Worm (Caenorhabditis elegans): ENCODE data around the gene str-112.

str-112 gene

DNA sequence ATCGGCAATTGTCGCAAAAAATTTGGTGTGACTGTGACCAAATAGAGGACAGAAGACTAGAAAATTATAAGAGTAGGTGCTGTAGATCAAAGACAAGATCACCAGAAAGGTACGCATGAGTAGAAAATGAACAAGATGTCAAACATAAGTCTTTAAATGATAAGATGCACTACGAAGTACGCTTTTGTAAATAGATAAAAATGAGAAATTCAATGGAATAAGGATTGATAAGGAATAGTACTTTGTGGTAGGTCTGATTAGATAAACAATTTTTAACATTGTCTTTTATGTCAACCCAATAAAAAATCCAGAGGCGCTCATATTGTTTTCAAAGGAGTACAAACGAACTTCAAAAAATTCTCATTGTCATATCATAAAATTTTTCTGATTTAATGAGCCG, 12.3 kb upstream of the str-112 start, which contains the start of gene F10D2.8:
TSS of gene F10D2.8 (minus strand) at position 145 of the 400 bp plus-strand sequence.
- TF ChIP-seq R02D3.7 (tag; optimal IDR thresholded peaks at IDR 0.05): no peak
- peak; percentile 6 for TF ChIP-seq gmeb-1 (tag; optimal IDR thresholded peaks at IDR 0.05)
- no peak for TF ChIP-seq lin-13 (GFP tag; optimal IDR thresholded peaks at IDR 0.05)
- TF ChIP-seq fos-1 (tag; optimal IDR thresholded peaks at IDR 0.05): peak; percentile 77

DNA sequence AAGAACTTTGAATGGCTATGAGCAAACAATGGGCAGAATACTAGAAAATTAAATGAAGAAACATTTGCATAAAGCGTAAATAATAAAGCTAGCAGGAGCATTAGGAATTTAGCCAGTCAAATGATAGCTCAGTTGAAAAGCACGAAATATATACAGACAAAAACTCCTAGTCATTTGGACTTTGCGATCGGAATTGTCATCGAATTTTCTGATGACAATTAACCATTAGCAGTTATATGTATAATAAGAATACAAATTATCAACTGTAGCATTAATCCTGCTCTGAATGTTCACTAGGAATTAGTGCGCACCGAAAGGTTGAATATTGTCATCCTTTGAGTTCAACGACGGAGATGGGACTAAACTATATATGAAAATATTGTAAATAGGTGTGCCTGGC, 9.2 kb upstream of the str-112 start, which contains the start of gene ugt-38:
TSS of gene ugt-38 (minus strand) at position 101 of the 400 bp plus-strand sequence.
- TF ChIP-seq elt-1 (tag; optimal IDR thresholded peaks at IDR 0.05) (no peak), ceh-16 (tag; optimal IDR thresholded peaks at IDR 0.05) (no peak), nhr-25 (tag; optimal IDR thresholded peaks at IDR 0.05) (no peak)

DNA sequence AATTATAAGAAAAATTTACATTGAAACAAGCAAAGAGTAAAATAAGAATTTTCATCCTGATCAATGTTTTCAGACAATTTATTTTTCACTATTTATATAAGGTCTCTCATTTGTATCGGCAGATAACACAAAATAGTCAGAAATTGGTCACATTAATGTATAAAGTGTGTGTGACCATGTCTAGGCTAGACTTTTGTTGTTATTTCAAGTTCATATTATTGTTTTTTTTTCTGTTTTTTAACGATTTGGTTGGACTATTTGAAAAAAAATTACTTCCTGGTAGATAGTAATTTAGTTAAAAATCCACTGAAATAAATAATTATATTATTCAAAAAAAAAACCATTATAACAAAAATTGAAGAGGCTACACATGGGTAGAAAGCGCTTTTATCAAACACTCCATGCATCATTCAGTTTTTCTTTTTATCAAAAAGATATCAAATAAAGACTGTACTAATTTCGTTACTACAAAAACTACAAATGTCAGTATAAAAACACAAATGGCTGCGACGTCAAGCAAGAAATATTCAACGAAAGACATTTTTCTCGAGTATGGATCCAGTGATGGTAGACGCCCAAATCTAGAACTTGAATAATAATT, 7.1 kb upstream of the str-112 start, which contains the start of gene ugt-37:
TSS of gene ugt-37 (minus strand) at position 69 of the 601 bp plus-strand sequence.
- TF ChIP-seq Y55F3AM.14 (GFP tag; optimal IDR thresholded peaks at IDR 0.05) (no peak), ztf-1 (GFP tag; conservative IDR thresholded peaks at IDR 0.05) (no peak), crh-2 (tag; optimal IDR thresholded peaks at IDR 0.05) (no peak), elt-1 (tag; optimal IDR thresholded peaks at IDR 0.05) (no peak), blmp-1 (tag; optimal IDR thresholded peaks at IDR 0.05; ENCODE audit: insufficient read depth) (no peak), fos-1 (tag; optimal IDR thresholded peaks at IDR 0.05) (no peak), elt-3 (tag; optimal IDR thresholded peaks at IDR 0.05) (no peak), dmd-4 (tag; optimal IDR thresholded peaks at IDR 0.05) (no peak), lin-11 (tag; optimal IDR thresholded peaks at IDR 0.05) (no peak), egl-27 (tag; optimal IDR thresholded peaks at IDR 0.05) (no peak), ZK546.5 (tag; optimal IDR thresholded peaks at IDR 0.05) (no peak), alr-1 (tag; optimal IDR thresholded peaks at IDR 0.05) (no peak), nhr-10 (tag; optimal IDR thresholded peaks at IDR 0.05) (no peak), mbf-1 (tag; optimal IDR thresholded peaks at IDR 0.05) (no peak), nhr-77 (tag; optimal IDR thresholded peaks at IDR 0.05) (no peak), nhr-129 (tag; optimal IDR thresholded peaks at IDR 0.05) (no peak), F13H6.1 (tag; optimal IDR thresholded peaks at IDR 0.05) (no peak), aly-2 (tag; optimal IDR thresholded peaks at IDR 0.05) (no peak), snpc-4 (tag; optimal IDR thresholded peaks at IDR 0.05) (no peak)

DNA sequence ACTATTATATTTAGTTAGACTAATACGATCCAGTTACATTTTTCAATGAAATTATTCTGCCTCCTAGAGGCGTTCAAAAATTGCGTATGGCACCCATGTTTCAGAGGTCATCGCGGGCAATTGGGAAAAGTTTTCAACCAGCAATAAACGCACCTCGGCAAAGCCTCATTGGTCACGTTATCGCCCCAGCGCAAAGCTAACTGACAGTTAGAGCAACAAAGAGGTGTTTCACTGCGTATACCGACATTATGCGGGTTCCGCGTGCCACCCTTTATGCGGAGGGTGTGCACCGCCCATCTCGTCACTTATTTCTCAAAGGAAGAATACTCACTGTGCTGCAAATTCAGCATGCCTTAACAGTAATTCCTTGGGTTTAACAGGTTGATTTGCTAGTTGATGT, 4.4 kb upstream of the str-112 start:
- peak; percentile 87 for TF ChIP-seq snpc-4 (tag; optimal IDR thresholded peaks at IDR 0.05)
- no peak for TF ChIP-seq alr-1 (tag; optimal IDR thresholded peaks at IDR 0.05)
- TF ChIP-seq fos-1 (tag; optimal IDR thresholded peaks at IDR 0.05): peak; percentile 11

DNA sequence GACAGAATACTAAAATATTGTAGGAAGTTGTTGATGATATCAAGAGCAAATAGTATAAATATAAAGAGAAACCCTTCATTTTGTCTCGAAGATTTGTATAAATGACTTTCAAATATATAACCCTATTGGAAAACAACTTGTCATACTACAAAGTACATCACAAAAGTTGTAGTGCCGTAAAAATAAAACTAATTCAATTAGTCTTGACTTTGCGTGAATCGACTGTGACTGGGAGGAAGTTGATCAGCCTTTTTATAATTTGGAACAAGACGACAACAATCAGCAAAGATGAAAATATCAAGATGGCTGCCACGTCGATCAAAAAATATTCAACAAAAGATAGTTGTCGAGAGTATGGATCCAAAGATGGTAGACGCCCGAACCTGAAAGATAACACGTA, 3.6 kb upstream of the str-112 start, which contains the start of gene ugt-40:
TSS of gene ugt-40 (minus strand) at position 101 of the 400 bp plus-strand sequence.
- no peak for TF ChIP-seq ceh-82 (tag; optimal IDR thresholded peaks at IDR 0.05)
- TF ChIP-seq nhr-25 (tag; optimal IDR thresholded peaks at IDR 0.05): no peak
- no peak for TF ChIP-seq nhr-10 (tag; optimal IDR thresholded peaks at IDR 0.05)
- no peak for TF ChIP-seq F13H6.1 (tag; optimal IDR thresholded peaks at IDR 0.05)
- TF ChIP-seq mdl-1 (tag; optimal IDR thresholded peaks at IDR 0.05): no peak
- TF ChIP-seq lin-13 (GFP tag; optimal IDR thresholded peaks at IDR 0.05): no peak
- TF ChIP-seq nhr-21 (tag; optimal IDR thresholded peaks at IDR 0.05): no peak
- no peak for TF ChIP-seq skn-1 (tag; optimal IDR thresholded peaks at IDR 0.05)
- no peak for TF ChIP-seq ceh-16 (tag; optimal IDR thresholded peaks at IDR 0.05)
- TF ChIP-seq gmeb-1 (tag; optimal IDR thresholded peaks at IDR 0.05): no peak

DNA sequence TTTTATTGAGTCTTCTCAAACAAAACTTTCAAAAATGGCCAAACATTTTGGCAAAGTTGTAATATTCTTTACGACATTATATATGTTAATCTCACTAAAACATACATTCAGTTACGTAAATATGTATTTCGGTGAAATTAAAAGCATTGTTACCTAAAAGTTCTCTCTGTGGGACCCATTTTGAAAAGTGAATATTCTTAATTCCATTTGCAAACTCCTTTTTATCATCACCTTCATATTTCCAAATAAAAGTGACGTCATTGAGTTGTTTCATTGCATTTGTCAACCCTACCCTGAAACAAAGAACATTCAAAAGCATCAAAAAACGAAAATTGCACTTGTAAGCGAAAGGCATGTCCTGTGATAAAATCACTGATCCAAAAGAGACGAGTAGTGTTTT, 2.1 kb upstream of the str-112 start:
- TF ChIP-seq sma-9 (GFP tag; optimal IDR thresholded peaks at IDR 0.05) (peak; percentile 24), sma-9 (tag; optimal IDR thresholded peaks at IDR 0.05) (no peak), lin-39 (tag; optimal IDR thresholded peaks at IDR 0.05) (no peak)

DNA sequence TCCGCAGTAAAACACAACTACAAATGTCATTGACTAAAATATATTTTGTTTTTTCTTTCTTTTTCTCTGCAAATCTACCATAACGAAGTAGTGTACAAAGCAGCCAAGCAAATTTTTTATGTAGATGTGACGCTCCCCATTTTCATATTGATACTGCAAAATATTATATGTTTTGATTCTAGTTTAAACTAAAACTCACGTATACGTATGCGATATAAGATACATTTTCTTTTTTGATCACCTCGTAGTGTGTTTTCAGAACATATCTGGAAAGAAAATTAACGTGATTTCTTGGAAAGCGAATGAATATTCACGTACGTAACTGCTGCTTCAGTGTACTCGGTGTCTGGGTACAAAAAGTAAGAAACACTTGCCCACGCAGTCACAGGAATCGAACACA, 1.4 kb downstream of the str-112 start:
- TF ChIP-seq gmeb-1 (tag; optimal IDR thresholded peaks at IDR 0.05) (no peak), skn-1 (tag; optimal IDR thresholded peaks at IDR 0.05) (no peak), crh-2 (tag; optimal IDR thresholded peaks at IDR 0.05) (no peak), nhr-25 (tag; optimal IDR thresholded peaks at IDR 0.05) (no peak), ceh-16 (tag; optimal IDR thresholded peaks at IDR 0.05) (no peak), Y55F3AM.14 (GFP tag; optimal IDR thresholded peaks at IDR 0.05) (no peak), elt-3 (tag; optimal IDR thresholded peaks at IDR 0.05) (no peak)
